Worm (Caenorhabditis elegans) whole organism, L4/young adult: ENCODE measurements around the gene srw-22.

Source experiments
- dao-5 ChIP-seq: sonication (generic microtip); optimal IDR thresholded peaks from 2 replicates; lab custom pipeline; 2016; ENCODE audit warnings: missing genotype, missing genetic modification characterization, moderate library complexity, missing compliant biosample characterization
- him-1 ChIP-seq: sonication (generic microtip); optimal IDR thresholded peaks from 2 replicates; lab custom pipeline; 2016; ENCODE audit warnings: missing genotype, missing genetic modification reagents, missing genetic modification characterization, missing compliant biosample characterization

DNA sequence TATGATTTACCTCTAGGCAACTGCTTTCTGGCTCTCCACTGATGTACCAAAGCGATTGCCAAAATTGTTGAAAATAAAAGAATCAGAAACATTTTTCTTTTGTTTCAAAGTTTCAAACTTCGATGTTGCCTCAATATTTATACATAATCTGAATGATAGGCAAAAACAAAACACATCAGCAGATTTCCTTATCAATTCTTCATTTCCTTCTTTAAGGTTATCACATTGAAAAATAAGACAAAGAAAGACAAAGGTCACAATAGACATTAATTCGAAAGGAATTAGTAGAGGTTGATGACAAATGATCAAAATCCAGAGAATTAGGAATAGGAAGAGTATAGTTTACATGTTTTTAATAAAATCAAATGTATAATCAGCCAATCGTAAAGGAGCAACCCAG is 22.6 kb downstream of the srw-22 start, which contains the start of gene cyp-34A2:
- TF ChIP-seq dao-5 (tag; lab: Kevin White, UChicago) (no peak), him-1 (tag; lab: Kevin White, UChicago) (no peak)
